Worm (Caenorhabditis elegans): ENCODE measurements around the gene B0252.1.
A peak's percentile ranks its signal among the peaks of the same experiment; 100 is the strongest.

Gene B0252.1

DNA sequence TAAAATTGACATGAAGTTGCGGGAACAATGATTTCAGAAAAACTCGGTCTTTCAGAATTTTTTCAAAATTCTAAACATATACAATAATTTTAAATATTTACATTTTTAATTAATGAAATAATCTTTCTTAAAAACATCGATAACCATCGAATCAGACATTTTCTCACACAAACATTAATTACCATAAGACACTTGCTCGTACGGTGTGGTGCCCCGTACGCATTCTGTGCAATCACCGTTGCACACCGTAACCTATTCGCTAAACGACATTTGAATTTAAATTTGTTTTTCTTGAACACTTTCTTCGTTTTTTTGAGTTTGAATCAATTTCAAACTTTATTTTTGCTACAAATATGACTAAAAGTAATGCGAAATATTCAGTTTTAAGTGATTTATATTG, 4.3 kb downstream of the B0252.1 start:
- TF ChIP-seq ceh-8 (GFP tag; optimal IDR thresholded peaks at IDR 0.05) = no peak
- TF ChIP-seq aha-1 (tag; optimal IDR thresholded peaks at IDR 0.05) = no peak
- no peak for TF ChIP-seq nhr-47 (tag; optimal IDR thresholded peaks at IDR 0.05)
- no peak for TF ChIP-seq nhr-76 (tag; optimal IDR thresholded peaks at IDR 0.05)
- TF ChIP-seq snpc-4 (tag; optimal IDR thresholded peaks at IDR 0.05) = no peak
- TF ChIP-seq nhr-19 (GFP tag; conservative IDR thresholded peaks at IDR 0.05) = no peak
- no peak for TF ChIP-seq blmp-1 (tag; optimal IDR thresholded peaks at IDR 0.05)
- TF ChIP-seq sup-37 (GFP tag; optimal IDR thresholded peaks at IDR 0.05) = no peak
- no peak for TF ChIP-seq sox-4 (tag; optimal IDR thresholded peaks at IDR 0.05)
- TF ChIP-seq ceh-90 (tag; optimal IDR thresholded peaks at IDR 0.05) = no peak
- no peak for TF ChIP-seq aly-2 (tag; optimal IDR thresholded peaks at IDR 0.05)
- no peak for TF ChIP-seq zag-1 (tag; optimal IDR thresholded peaks at IDR 0.05)
- TF ChIP-seq unc-30 (tag; optimal IDR thresholded peaks at IDR 0.05) = no peak
- TF ChIP-seq swsn-7 (tag; optimal IDR thresholded peaks at IDR 0.05) = no peak

DNA sequence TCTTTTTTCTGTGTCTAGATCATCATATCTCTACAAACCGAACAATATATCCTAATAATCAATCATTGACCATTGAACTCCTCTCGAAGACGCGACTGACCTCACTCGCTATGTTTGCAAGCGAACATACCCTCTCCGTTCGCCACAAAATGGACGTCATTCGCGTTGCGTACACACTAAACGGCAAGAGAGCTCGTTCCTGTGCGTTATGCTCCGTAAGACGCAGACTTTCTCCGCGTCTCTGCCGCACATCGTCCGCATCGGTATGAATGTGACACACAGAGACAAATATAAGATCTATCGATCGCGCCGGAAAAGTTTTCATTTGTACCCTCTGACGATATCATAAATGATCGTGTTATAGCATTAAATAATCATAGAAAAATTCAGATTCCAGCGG, 6.6 kb downstream of the B0252.1 start:
- TF ChIP-seq nhr-77 (tag; optimal IDR thresholded peaks at IDR 0.05) = no peak

DNA sequence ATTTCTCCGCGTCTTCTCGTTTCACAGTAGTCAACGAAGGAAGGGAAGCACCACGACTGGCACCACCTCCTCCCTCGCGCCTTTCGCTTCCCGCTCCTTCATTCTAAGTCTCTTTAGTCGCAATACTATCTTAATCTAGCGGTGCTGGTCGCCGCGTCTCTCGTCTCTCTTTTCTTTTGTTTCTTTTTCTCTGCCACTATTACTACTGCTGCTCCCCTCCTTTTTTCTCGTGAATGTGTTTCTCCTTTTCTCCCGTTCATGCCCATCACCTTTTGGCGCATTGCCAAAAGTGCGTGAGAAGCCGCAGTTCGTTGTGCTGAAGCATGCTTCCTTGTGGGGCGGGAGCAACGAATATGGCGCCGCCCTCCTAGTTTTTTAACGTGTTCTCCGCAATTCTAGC, 7.0 kb downstream of the B0252.1 start:
- TF ChIP-seq elt-2 (tag; optimal IDR thresholded peaks at IDR 0.05) (peak; percentile 35), ceh-90 (tag; optimal IDR thresholded peaks at IDR 0.05) (no peak), ets-5 (GFP tag; IDR thresholded peaks at IDR 0.05) (no peak), ceh-82 (tag; optimal IDR thresholded peaks at IDR 0.05) (peak in 2 of 3 experiments; percentile 38 to 72), irx-1 (tag; optimal IDR thresholded peaks at IDR 0.05) (no peak), nhr-71 (tag; optimal IDR thresholded peaks at IDR 0.05) (peak; percentile 67), fkh-10 (GFP tag; optimal IDR thresholded peaks at IDR 0.05) (peak; percentile 59), zip-4 (GFP tag; optimal IDR thresholded peaks at IDR 0.05) (no peak), efl-3 (GFP tag; optimal IDR thresholded peaks at IDR 0.05) (no peak), snu-23 (GFP tag; optimal IDR thresholded peaks at IDR 0.05) (peak; percentile 77), pqm-1 (tag; optimal IDR thresholded peaks at IDR 0.05) (no peak), elt-3 (tag; optimal IDR thresholded peaks at IDR 0.05) (peak in 2 of 6 experiments; percentile 33 to 44), sup-37 (GFP tag; optimal IDR thresholded peaks at IDR 0.05) (no peak), ama-1 (optimal IDR thresholded peaks at IDR 0.05) (peak; percentile 21), isw-1 (GFP tag; IDR thresholded peaks at IDR 0.05) (no peak), ceh-63 (GFP tag; optimal IDR thresholded peaks at IDR 0.05) (no peak), lin-35 (GFP tag; optimal IDR thresholded peaks at IDR 0.05) (peak; percentile 56 to 57), nhr-12 (tag; optimal IDR thresholded peaks at IDR 0.05) (no peak), unc-86 (tag; optimal IDR thresholded peaks at IDR 0.05) (peak; percentile 39), snpc-4 (tag; optimal IDR thresholded peaks at IDR 0.05) (no peak), nhr-47 (tag; optimal IDR thresholded peaks at IDR 0.05) (peak; percentile 56), nhr-76 (tag; optimal IDR thresholded peaks at IDR 0.05) (no peak), hlh-17 (GFP tag; optimal IDR thresholded peaks at IDR 0.05; ENCODE audit: borderline replicate concordance) (no peak), dpl-1 (GFP tag; optimal IDR thresholded peaks at IDR 0.05) (peak; percentile 29 to 51 (median 32)), unc-98 (GFP tag; IDR thresholded peaks at IDR 0.05) (no peak), C16A3.4 (tag; optimal IDR thresholded peaks at IDR 0.05) (peak; percentile 1), C34B4.2 (tag; optimal IDR thresholded peaks at IDR 0.05) (no peak), lin-13 (GFP tag; optimal IDR thresholded peaks at IDR 0.05) (peak; percentile 63), egl-13 (tag; optimal IDR thresholded peaks at IDR 0.05) (peak; percentile 32), efl-1 (optimal IDR thresholded peaks at IDR 0.05) (peak; percentile 59 to 74), efl-1 (GFP tag; optimal IDR thresholded peaks at IDR 0.05 in 1 of 2) (peak; percentile 39 to 93), C04F5.9 (tag; optimal IDR thresholded peaks at IDR 0.05) (peak; percentile 13), ztf-4 (tag; optimal IDR thresholded peaks at IDR 0.05) (no peak), aly-2 (tag; optimal IDR thresholded peaks at IDR 0.05) (no peak), blmp-1 (tag; optimal IDR thresholded peaks at IDR 0.05) (peak; percentile 96), unc-62 (GFP tag; optimal IDR thresholded peaks at IDR 0.05) (no peak), dsc-1 (tag; optimal IDR thresholded peaks at IDR 0.05) (no peak), skn-1 (tag; optimal IDR thresholded peaks at IDR 0.05) (peak; percentile 76), alr-1 (tag; optimal IDR thresholded peaks at IDR 0.05; ENCODE audit: borderline replicate concordance) (no peak), fos-1 (tag; optimal IDR thresholded peaks at IDR 0.05) (no peak), hlh-4 (tag; optimal IDR thresholded peaks at IDR 0.05) (no peak), lsy-2 (tag; optimal IDR thresholded peaks at IDR 0.05) (peak; percentile 26 to 77)
